Worm (Caenorhabditis elegans): ENCODE results near the gene ztf-13.

ztf-13 gene

DNA sequence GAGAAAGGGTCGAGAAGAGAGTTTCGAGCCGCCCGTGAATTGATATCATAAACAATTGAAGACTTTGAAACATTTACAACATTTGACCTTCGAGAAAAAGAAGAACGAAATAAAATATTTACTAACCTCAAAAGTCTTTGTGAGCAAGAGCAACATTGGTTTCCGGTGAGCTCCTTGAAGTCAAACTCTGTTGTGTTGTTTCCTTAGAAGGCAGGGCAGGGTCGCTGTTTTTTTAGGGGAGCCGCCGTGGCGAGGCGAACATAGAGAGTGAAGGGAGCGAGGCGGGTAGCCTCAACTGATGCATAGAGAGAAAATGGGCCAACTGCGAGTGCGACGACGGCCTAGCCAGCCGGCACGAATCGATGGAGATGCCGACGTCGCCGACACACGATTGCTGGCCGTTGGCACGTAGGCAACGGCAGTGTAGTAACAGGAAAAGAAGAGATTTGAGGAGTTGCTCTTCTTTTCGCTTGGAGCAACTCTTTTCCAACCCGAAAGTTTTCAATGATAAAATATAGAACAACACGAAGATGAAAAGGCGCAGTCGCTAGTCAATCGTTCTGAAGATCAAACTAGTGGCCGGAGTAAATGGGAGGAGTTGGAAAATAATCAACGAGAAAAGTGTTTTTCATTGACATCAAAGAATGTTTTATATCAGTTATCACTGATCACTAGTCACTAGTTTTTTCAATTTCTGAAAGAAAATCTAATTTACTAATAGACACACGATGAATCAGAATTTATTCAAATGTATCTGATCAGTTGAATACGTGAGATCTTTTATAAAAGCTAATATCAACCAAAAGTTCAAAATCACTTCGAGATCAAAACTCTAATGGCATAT lies 14.3 kb upstream of the ztf-13 start, which contains the start of gene mai-1:
Gene mai-1, minus strand, starts transcription at position 557 of the 844 bp plus-strand sequence.
- TF ChIP-seq daf-19 (GFP tag; conservative IDR thresholded peaks at IDR 0.05) (0 out of 2 replicates have a peak, but pooled peaks have one; percentile 36), unc-62 (GFP tag; optimal IDR thresholded peaks at IDR 0.05 in 1 of 2) (peak in 1 of 2 experiments; percentile 79), unc-62 (tag; optimal IDR thresholded peaks at IDR 0.05) (no peak), ztf-7 (tag; optimal IDR thresholded peaks at IDR 0.05) (no peak), madf-5 (GFP tag; IDR thresholded peaks at IDR 0.05) (0 out of 4 replicates have a peak, but pooled peaks of 1 of the 2 experiments have one; percentile 2), zag-1 (tag; optimal IDR thresholded peaks at IDR 0.05) (no peak), sdz-12 (GFP tag; optimal IDR thresholded peaks at IDR 0.05) (peak; percentile 33), F49E8.2 (tag; optimal IDR thresholded peaks at IDR 0.05; ENCODE audit: borderline replicate concordance) (no peak), ceh-20 (GFP tag; IDR thresholded peaks at IDR 0.05) (peak; percentile 55; the same call in 1 of the 2 replicates), mdl-1 (tag; optimal IDR thresholded peaks at IDR 0.05) (peak in 1 of 2 experiments; percentile 10), nhr-25 (tag; optimal IDR thresholded peaks at IDR 0.05; ENCODE audit: borderline replicate concordance, insufficient read depth) (no peak), tra-1 (GFP tag; IDR thresholded peaks at IDR 0.05) (no peak), lsy-2 (tag; optimal IDR thresholded peaks at IDR 0.05) (peak; percentile 7 to 24), lin-38 (GFP tag; IDR thresholded peaks at IDR 0.05) (peak; percentile 9; the same call in 1 of the 2 replicates), duxl-1 (tag; optimal IDR thresholded peaks at IDR 0.05; ENCODE audit: poor library complexity) (no peak), madf-9 (GFP tag; conservative IDR thresholded peaks at IDR 0.05) (peak; percentile 59; the same call in 1 of the 2 replicates), nhr-28 (tag; optimal IDR thresholded peaks at IDR 0.05) (peak; percentile 7), mdt-29 (GFP tag; IDR thresholded peaks at IDR 0.05) (peak; percentile 7; the same call in 1 of the 2 replicates), ceh-28 (tag; optimal IDR thresholded peaks at IDR 0.05) (no peak), hmg-1.1 (GFP tag; IDR thresholded peaks at IDR 0.05) (peak; percentile 88), hif-1 (tag; optimal IDR thresholded peaks at IDR 0.05) (peak; percentile 95 to 100), zip-2 (tag; optimal IDR thresholded peaks at IDR 0.05) (no peak), mxl-3 (GFP tag; optimal IDR thresholded peaks at IDR 0.05) (no peak), attf-4 (tag; optimal IDR thresholded peaks at IDR 0.05) (no peak), set-16 (GFP tag; IDR thresholded peaks at IDR 0.05) (peak; percentile 89), F37D6.2 (tag; optimal IDR thresholded peaks at IDR 0.05) (peak; percentile 27), hlh-30 (tag; optimal IDR thresholded peaks at IDR 0.05; ENCODE audit: insufficient read depth) (no peak), aha-1 (tag) (peak; percentile 100), egl-43 (GFP tag; IDR thresholded peaks at IDR 0.05) (peak; percentile 81), nhr-11 (tag; optimal IDR thresholded peaks at IDR 0.05) (peak; percentile 5), Y48G9A.11 (GFP tag; IDR thresholded peaks at IDR 0.05) (peak; percentile 45; the same call in 1 of the 2 replicates), nhr-76 (tag; optimal IDR thresholded peaks at IDR 0.05) (no peak), nhr-10 (tag; optimal IDR thresholded peaks at IDR 0.05) (peak; percentile 28), nhr-42 (GFP tag; IDR thresholded peaks at IDR 0.05) (0 out of 2 replicates have a peak, but pooled peaks have one; percentile 53), Y75B8A.6 (GFP tag; IDR thresholded peaks at IDR 0.05) (0 out of 2 replicates have a peak, but pooled peaks have one; percentile 40), T20F7.1 (GFP tag; optimal IDR thresholded peaks at IDR 0.05) (no peak), rbr-2 (tag; optimal IDR thresholded peaks at IDR 0.05) (peak; percentile 59), mep-1 (tag; optimal IDR thresholded peaks at IDR 0.05) (peak; percentile 15), Y5F2A.4 (GFP tag; optimal IDR thresholded peaks at IDR 0.05) (no peak), pqm-1 (tag; optimal IDR thresholded peaks at IDR 0.05) (peak; percentile 29), jun-1 (tag; optimal IDR thresholded peaks at IDR 0.05) (no peak), snpc-4 (tag; optimal IDR thresholded peaks at IDR 0.05) (no peak), nhr-77 (tag; optimal IDR thresholded peaks at IDR 0.05) (no peak), nhr-6 (tag; optimal IDR thresholded peaks at IDR 0.05) (no peak), unc-39 (tag; optimal IDR thresholded peaks at IDR 0.05) (no peak), spr-3 (GFP tag; optimal IDR thresholded peaks at IDR 0.05) (peak; percentile 37), fkh-10 (GFP tag; optimal IDR thresholded peaks at IDR 0.05) (peak; percentile 42), nhr-48 (tag; optimal IDR thresholded peaks at IDR 0.05) (peak; percentile 47), arid-1 (GFP tag; conservative IDR thresholded peaks at IDR 0.05) (peak; percentile 73)
